Fruit fly (Drosophila melanogaster) whole organism, wandering third instar larva: ENCODE data around the gene Gycalpha99B.

ENCODE experiments used
- Dif ChIP-seq: fragments of 200-275, 200-300 bp; sonication (Bioruptor generic); optimal IDR thresholded peaks from 2 replicates; lab custom pipeline; 2018; ENCODE audit warnings: missing biosample characterization, missing genetic modification characterization; ENCODE audit not compliant: partially characterized antibody
- Myc ChIP-seq: fragments of >200 bp; optimal IDR thresholded peaks from 2 replicates; lab custom pipeline; 2017
- Sp1 ChIP-seq: fragments of 200-800 bp; sonication (Bioruptor generic); optimal IDR thresholded peaks from 3 replicates; lab custom pipeline; 2019; ENCODE audit warnings: missing biosample characterization, mild to moderate bottlenecking, missing genetic modification characterization, moderate library complexity
- br ChIP-seq: fragments of 200-800 bp; sonication (Bioruptor generic); optimal IDR thresholded peaks from 2 replicates; lab custom pipeline; 2016; ENCODE audit warnings: missing biosample characterization, missing genetic modification characterization
- dmrt93B ChIP-seq: fragments of 200-800 bp; sonication (Bioruptor generic); optimal IDR thresholded peaks from 2 replicates; lab custom pipeline; 2018; ENCODE audit warnings: missing biosample characterization, mild to moderate bottlenecking, missing genetic modification characterization
- h ChIP-seq: fragments of 200-800 bp; sonication (Bioruptor generic); optimal IDR thresholded peaks from 3 replicates; lab custom pipeline; 2016; ENCODE audit warnings: missing biosample characterization, mild to moderate bottlenecking, missing genetic modification characterization
- psq ChIP-seq: fragments of 200-800 bp; sonication (Bioruptor generic); optimal IDR thresholded peaks from 3 replicates; lab custom pipeline; 2017; ENCODE audit warnings: missing biosample characterization, mild to moderate bottlenecking, missing genetic modification characterization, moderate library complexity
- usp ChIP-seq: fragments of >200 bp; optimal IDR thresholded peaks from 2 replicates; lab custom pipeline; 2017; ENCODE audit warnings: missing biosample characterization, missing genetic modification characterization

DNA sequence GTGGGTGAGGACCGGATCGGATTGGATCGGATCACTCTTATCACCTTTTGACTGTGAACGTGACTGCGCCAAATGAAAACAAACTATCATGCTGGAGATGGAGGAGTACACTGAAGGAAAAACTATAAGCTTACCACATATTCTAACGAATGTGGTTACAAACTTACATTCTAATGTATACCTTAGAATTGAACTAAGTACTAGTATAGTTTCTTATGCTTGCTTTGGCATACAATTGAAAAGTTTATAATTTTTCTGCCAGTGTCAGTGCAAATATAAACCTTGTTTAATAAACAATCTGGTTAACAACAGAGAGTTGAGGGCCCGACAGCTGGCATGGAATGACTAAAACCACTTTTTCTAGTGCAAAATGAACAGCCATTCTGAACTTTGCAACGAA lies 35.2 kb downstream of the Gycalpha99B start:
- TF ChIP-seq dmrt93B (no peak), psq (GFP tag; lab: Kevin White, UChicago) (no peak), Dif (GFP tag; lab: Kevin White, UChicago) (no peak), h (GFP tag; lab: Kevin White, UChicago) (no peak), Sp1 (GFP tag; lab: Kevin White, UChicago) (no peak), br (GFP tag; lab: Kevin White, UChicago) (no peak), Myc (lab: Kevin White, UChicago) (no peak), usp (GFP tag; lab: Kevin White, UChicago) (no peak)
